Worm (Caenorhabditis elegans): ENCODE results near the gene oac-15.

- TF ChIP-seq aly-2 (tag; optimal IDR thresholded peaks at IDR 0.05) (no peak), unc-39 (tag; optimal IDR thresholded peaks at IDR 0.05) (no peak), nhr-28 (tag; optimal IDR thresholded peaks at IDR 0.05) (no peak), pha-4 (tag; optimal IDR thresholded peaks at IDR 0.05) (no peak), sea-2 (GFP tag; optimal IDR thresholded peaks at IDR 0.05) (no peak), skn-1 (tag; optimal IDR thresholded peaks at IDR 0.05) (no peak), snpc-4 (tag; optimal IDR thresholded peaks at IDR 0.05) (no peak), fkh-2 (tag; optimal IDR thresholded peaks at IDR 0.05) (no peak), nhr-237 (tag; optimal IDR thresholded peaks at IDR 0.05) (no peak), fkh-10 (GFP tag; optimal IDR thresholded peaks at IDR 0.05) (no peak), ama-1 (optimal IDR thresholded peaks at IDR 0.05) (no peak), nhr-11 (tag; optimal IDR thresholded peaks at IDR 0.05) (no peak), elt-2 (tag; optimal IDR thresholded peaks at IDR 0.05) (no peak)
Measured at ce11 chrV:16218522-16218921, 8.8 kb upstream of the oac-15 start, which contains the start of gene F11A5.15.

Data from whole organism, L3 larva.